Fruit fly (Drosophila melanogaster): ENCODE results near the gene CG7443.

The CG7443 gene

dm6 chr3R:8356626-8357290 is 32.6 kb downstream of the CG7443 start, which contains the start of gene stck (continued):
- TF ChIP-seq YL-1 (GFP tag; optimal IDR thresholded peaks at IDR 0.05), result peak; percentile 68
- TF ChIP-seq ewg (GFP tag; optimal IDR thresholded peaks at IDR 0.05), result peak; percentile 34
- no peak for TF ChIP-seq CG2678 (tag; optimal IDR thresholded peaks at IDR 0.05)
- TF ChIP-seq CG2129 (GFP tag; IDR thresholded peaks at IDR 0.05; ENCODE audit: partially characterized antibody), result peak; percentile 24; the same call in 1 of the 2 replicates
- TF ChIP-seq knrl (GFP tag; IDR thresholded peaks at IDR 0.05; ENCODE audit: partially characterized antibody), result peak; percentile 58; the same call in 2 of the 3 replicates
- TF ChIP-seq CG16813 (GFP tag; IDR thresholded peaks at IDR 0.05; ENCODE audit: partially characterized antibody), result peak; percentile 58
- peak in 1 of 2 experiments; percentile 16 for TF ChIP-seq crp (GFP tag; optimal IDR thresholded peaks at IDR 0.05)
- no peak for TF ChIP-seq Xbp1 (GFP tag; optimal IDR thresholded peaks at IDR 0.05)
- peak; percentile 81 for TF ChIP-seq CG34376 (GFP tag; optimal IDR thresholded peaks at IDR 0.05)
- peak; percentile 59; the same call in 1 of the 2 replicates for TF ChIP-seq CG4360 (GFP tag; IDR thresholded peaks at IDR 0.05)
- TF ChIP-seq dpn (GFP tag; optimal IDR thresholded peaks at IDR 0.05), result peak in 1 of 2 experiments; percentile 13
- no peak for TF ChIP-seq scrt (GFP tag; optimal IDR thresholded peaks at IDR 0.05)
- TF ChIP-seq MTF-1 (GFP tag; optimal IDR thresholded peaks at IDR 0.05; ENCODE audit: borderline replicate concordance), result no peak
- TF ChIP-seq Ets97D (GFP tag; optimal IDR thresholded peaks at IDR 0.05), result peak; percentile 70
- 0 out of 2 replicates have a peak, but pooled peaks have one; percentile 19 for TF ChIP-seq MBD-R2 (GFP tag; IDR thresholded peaks at IDR 0.05)
- no peak for TF ChIP-seq p53 (GFP tag; optimal IDR thresholded peaks at IDR 0.05)
- TF ChIP-seq CG14710 (tag; optimal IDR thresholded peaks at IDR 0.05), result peak; percentile 35
- no peak for TF ChIP-seq slbo (GFP tag; IDR thresholded peaks at IDR 0.05)
- no peak for TF ChIP-seq tll (GFP tag; optimal IDR thresholded peaks at IDR 0.05)
- 0 out of 4 replicates have a peak, but pooled peaks have one; percentile 12 for TF ChIP-seq chinmo (GFP tag; IDR thresholded peaks at IDR 0.05; ENCODE audit: partially characterized antibody)
- peak; percentile 51 for TF ChIP-seq nmo (GFP tag; optimal IDR thresholded peaks at IDR 0.05)
- TF ChIP-seq E2f1 (GFP tag; IDR thresholded peaks at IDR 0.05), result no peak
- TF ChIP-seq CG10274 (GFP tag; optimal IDR thresholded peaks at IDR 0.05), result no peak
- peak; percentile 8 for TF ChIP-seq CG12391 (tag; optimal IDR thresholded peaks at IDR 0.05)
- TF ChIP-seq Opbp (GFP tag; IDR thresholded peaks at IDR 0.05; ENCODE audit: partially characterized antibody), result peak; percentile 61
- TF ChIP-seq exex (tag; optimal IDR thresholded peaks at IDR 0.05), result peak; percentile 80
- TF ChIP-seq Lpt (GFP tag; optimal IDR thresholded peaks at IDR 0.05), result no peak
- no peak for TF ChIP-seq ase (GFP tag; IDR thresholded peaks at IDR 0.05)
- TF ChIP-seq sens (GFP tag), result peak; percentile 58
- TF ChIP-seq dan (GFP tag; IDR thresholded peaks at IDR 0.05), result no peak
- peak; percentile 64 for TF ChIP-seq bbx (GFP tag; IDR thresholded peaks at IDR 0.05; ENCODE audit: partially characterized antibody)
- peak; percentile 54; the same call in 2 of the 3 replicates for TF ChIP-seq row (GFP tag; IDR thresholded peaks at IDR 0.05)
- peak; percentile 76 for TF ChIP-seq sug (tag; optimal IDR thresholded peaks at IDR 0.05)
- TF ChIP-seq fu2 (GFP tag; optimal IDR thresholded peaks at IDR 0.05), result peak; percentile 26
- TF ChIP-seq CG3838 (GFP tag; optimal IDR thresholded peaks at IDR 0.05), result no peak
- TF ChIP-seq Oli (tag; optimal IDR thresholded peaks at IDR 0.05), result no peak
- TF ChIP-seq dmrt11E (tag; optimal IDR thresholded peaks at IDR 0.05), result no peak
- peak; percentile 50; the same call in 1 of the 2 replicates for TF ChIP-seq inv (GFP tag; IDR thresholded peaks at IDR 0.05; ENCODE audit: partially characterized antibody)
- no peak for TF ChIP-seq wdn (GFP tag; IDR thresholded peaks at IDR 0.05)
- no peak for TF ChIP-seq maf-S (GFP tag; optimal IDR thresholded peaks at IDR 0.05)
- TF ChIP-seq Dll (GFP tag; IDR thresholded peaks at IDR 0.05; ENCODE audit: partially characterized antibody), result peak; percentile 50; the same call in 2 of the 4 replicates
- TF ChIP-seq ttk (GFP tag; IDR thresholded peaks at IDR 0.05), result no peak
- peak; percentile 5 for TF ChIP-seq CG7786 (GFP tag; optimal IDR thresholded peaks at IDR 0.05)
- TF ChIP-seq CoRest (tag; optimal IDR thresholded peaks at IDR 0.05), result peak; percentile 44
- no peak for TF ChIP-seq CG3847 (GFP tag; IDR thresholded peaks at IDR 0.05)
- no peak for TF ChIP-seq nerfin-1 (tag; optimal IDR thresholded peaks at IDR 0.05)
- no peak for TF ChIP-seq yki (optimal IDR thresholded peaks at IDR 0.05)
- TF ChIP-seq schlank (tag; optimal IDR thresholded peaks at IDR 0.05), result peak; percentile 25
